Worm (Caenorhabditis elegans): ENCODE measurements around the gene F58A6.1.

F58A6.1 gene

ce11 chrII:5105020-5105419 lies 37.7 kb upstream of the F58A6.1 start (continued):
- peak; percentile 8 for TF ChIP-seq sox-4 (tag; optimal IDR thresholded peaks at IDR 0.05)
- TF ChIP-seq nhr-12 (tag; optimal IDR thresholded peaks at IDR 0.05) = no peak
- no peak for TF ChIP-seq ceh-63 (GFP tag; optimal IDR thresholded peaks at IDR 0.05)
- peak; percentile 55 for TF ChIP-seq tbx-2 (tag; optimal IDR thresholded peaks at IDR 0.05)
- no peak for TF ChIP-seq unc-30 (tag; optimal IDR thresholded peaks at IDR 0.05)
- peak; percentile 66 to 83 for TF ChIP-seq lsy-2 (tag; optimal IDR thresholded peaks at IDR 0.05)
- no peak for TF ChIP-seq nhr-28 (tag; optimal IDR thresholded peaks at IDR 0.05)
- TF ChIP-seq dsc-1 (tag; optimal IDR thresholded peaks at IDR 0.05) = peak; percentile 75
- TF ChIP-seq nhr-20 (tag; optimal IDR thresholded peaks at IDR 0.05) = peak; percentile 72
- no peak for TF ChIP-seq C04F5.9 (tag; optimal IDR thresholded peaks at IDR 0.05)
- TF ChIP-seq pag-3 (tag; optimal IDR thresholded peaks at IDR 0.05; ENCODE audit: borderline replicate concordance, insufficient read depth) = no peak
- TF ChIP-seq lin-35 (GFP tag; optimal IDR thresholded peaks at IDR 0.05) = peak; percentile 60 to 82
- peak; percentile 29 for TF ChIP-seq blmp-1 (tag; optimal IDR thresholded peaks at IDR 0.05)
- 0 out of 2 replicates have a peak, but pooled peaks have one; percentile 38 for TF ChIP-seq mab-9 (GFP tag; IDR thresholded peaks at IDR 0.05)
- peak in 1 of 2 experiments; percentile 66 for TF ChIP-seq mdl-1 (tag; optimal IDR thresholded peaks at IDR 0.05)
- TF ChIP-seq aly-2 (tag; optimal IDR thresholded peaks at IDR 0.05) = peak; percentile 78
- TF ChIP-seq ceh-88 (GFP tag; IDR thresholded peaks at IDR 0.05) = peak; percentile 30; the same call in 1 of the 2 replicates
- no peak for TF ChIP-seq egl-13 (tag; optimal IDR thresholded peaks at IDR 0.05)
- TF ChIP-seq swsn-7 (tag; optimal IDR thresholded peaks at IDR 0.05) = peak; percentile 63
- peak; percentile 78 for TF ChIP-seq nhr-90 (tag; optimal IDR thresholded peaks at IDR 0.05; ENCODE audit: poor library complexity)
- peak; percentile 86 for TF ChIP-seq C16A3.4 (tag; optimal IDR thresholded peaks at IDR 0.05)
- TF ChIP-seq nhr-84 (tag; optimal IDR thresholded peaks at IDR 0.05) = no peak
- TF ChIP-seq lin-15B (tag; optimal IDR thresholded peaks at IDR 0.05) = no peak
- peak in 2 of 3 experiments; percentile 57 to 68 for TF ChIP-seq dpl-1 (GFP tag; optimal IDR thresholded peaks at IDR 0.05)
- no peak for TF ChIP-seq unc-98 (GFP tag; IDR thresholded peaks at IDR 0.05)
- no peak for TF ChIP-seq ceh-8 (GFP tag; optimal IDR thresholded peaks at IDR 0.05)
- TF ChIP-seq ets-5 (GFP tag; IDR thresholded peaks at IDR 0.05) = no peak
- no peak for TF ChIP-seq mef-2 (tag; optimal IDR thresholded peaks at IDR 0.05)
- no peak for TF ChIP-seq sptf-1 (tag; optimal IDR thresholded peaks at IDR 0.05)
- no peak for TF ChIP-seq ces-1 (GFP tag; optimal IDR thresholded peaks at IDR 0.05)
- TF ChIP-seq nhr-19 (GFP tag; conservative IDR thresholded peaks at IDR 0.05) = peak; percentile 68
- peak; percentile 34 for TF ChIP-seq vab-15 (tag; optimal IDR thresholded peaks at IDR 0.05)
- no peak for TF ChIP-seq lin-13 (GFP tag; optimal IDR thresholded peaks at IDR 0.05)
- TF ChIP-seq pax-3 (tag; optimal IDR thresholded peaks at IDR 0.05) = peak; percentile 32
- TF ChIP-seq hpl-2 (GFP tag; optimal IDR thresholded peaks at IDR 0.05) = no peak
- no peak for TF ChIP-seq pqm-1 (tag; optimal IDR thresholded peaks at IDR 0.05)
- TF ChIP-seq zag-1 (tag; optimal IDR thresholded peaks at IDR 0.05) = no peak
- TF ChIP-seq mep-1 (tag; optimal IDR thresholded peaks at IDR 0.05) = peak; percentile 78
- no peak for TF ChIP-seq grh-1 (GFP tag; IDR thresholded peaks at IDR 0.05)
- no peak for TF ChIP-seq ztf-4 (tag; optimal IDR thresholded peaks at IDR 0.05)
- no peak for TF ChIP-seq hlh-4 (tag; optimal IDR thresholded peaks at IDR 0.05)
- peak; percentile 74 for TF ChIP-seq nhr-85 (tag)
- TF ChIP-seq efl-3 (GFP tag; optimal IDR thresholded peaks at IDR 0.05) = peak; percentile 3
- TF ChIP-seq ztf-11 (tag; optimal IDR thresholded peaks at IDR 0.05) = peak in 1 of 2 experiments; percentile 32
- no peak for TF ChIP-seq nhr-76 (tag; optimal IDR thresholded peaks at IDR 0.05)
- TF ChIP-seq elt-2 (tag; optimal IDR thresholded peaks at IDR 0.05) = peak; percentile 79
- no peak for TF ChIP-seq ceh-90 (tag; optimal IDR thresholded peaks at IDR 0.05)
- TF ChIP-seq egl-27 (tag; optimal IDR thresholded peaks at IDR 0.05) = peak in 1 of 2 experiments; percentile 31
- no peak for TF ChIP-seq aha-1 (tag; optimal IDR thresholded peaks at IDR 0.05)
- no peak for TF ChIP-seq tlp-1 (tag; optimal IDR thresholded peaks at IDR 0.05)
- no peak for TF ChIP-seq alr-1 (tag; optimal IDR thresholded peaks at IDR 0.05; ENCODE audit: borderline replicate concordance)
